Worm (Caenorhabditis elegans): Measurements from ENCODE around the gene srw-1.

srw-1 gene

ce11 chrV:15235661-15236060 lies 37.6 kb downstream of the srw-1 start, which contains the start of gene nhr-164:
Gene nhr-164, minus strand, starts transcription at chrV:15235761.
- TF ChIP-seq sma-3 (GFP tag; optimal IDR thresholded peaks at IDR 0.05) (no peak), lin-11 (tag; optimal IDR thresholded peaks at IDR 0.05) (no peak), lin-13 (GFP tag; optimal IDR thresholded peaks at IDR 0.05) (no peak), egl-27 (tag; optimal IDR thresholded peaks at IDR 0.05) (no peak), ama-1 (optimal IDR thresholded peaks at IDR 0.05) (no peak), sem-4 (tag; optimal IDR thresholded peaks at IDR 0.05) (no peak), ZK546.5 (tag; optimal IDR thresholded peaks at IDR 0.05) (no peak), ztf-11 (tag; optimal IDR thresholded peaks at IDR 0.05) (no peak), elt-3 (tag; optimal IDR thresholded peaks at IDR 0.05) (no peak), C34F6.9 (tag; optimal IDR thresholded peaks at IDR 0.05) (no peak), Y55F3AM.14 (GFP tag; optimal IDR thresholded peaks at IDR 0.05) (no peak), nhr-6 (tag; optimal IDR thresholded peaks at IDR 0.05) (no peak), mab-5 (tag; optimal IDR thresholded peaks at IDR 0.05) (no peak), unc-39 (tag; optimal IDR thresholded peaks at IDR 0.05) (no peak), elt-1 (tag; optimal IDR thresholded peaks at IDR 0.05) (no peak), unc-62 (GFP tag; optimal IDR thresholded peaks at IDR 0.05) (no peak), unc-55 (GFP tag; optimal IDR thresholded peaks at IDR 0.05) (no peak), zag-1 (tag; optimal IDR thresholded peaks at IDR 0.05) (no peak)

- TF ChIP-seq zag-1 (tag; optimal IDR thresholded peaks at IDR 0.05) (no peak), F13H6.1 (tag; optimal IDR thresholded peaks at IDR 0.05) (no peak), fos-1 (tag; optimal IDR thresholded peaks at IDR 0.05) (no peak), sem-4 (tag; optimal IDR thresholded peaks at IDR 0.05) (no peak), C34F6.9 (tag; optimal IDR thresholded peaks at IDR 0.05) (no peak), lin-13 (GFP tag; optimal IDR thresholded peaks at IDR 0.05) (no peak), nhr-237 (tag; optimal IDR thresholded peaks at IDR 0.05) (no peak), elt-3 (tag; optimal IDR thresholded peaks at IDR 0.05) (no peak), ama-1 (optimal IDR thresholded peaks at IDR 0.05) (no peak), ztf-11 (tag; optimal IDR thresholded peaks at IDR 0.05) (no peak), ZK546.5 (tag; optimal IDR thresholded peaks at IDR 0.05) (no peak), skn-1 (tag; optimal IDR thresholded peaks at IDR 0.05) (no peak), nhr-23 (tag; optimal IDR thresholded peaks at IDR 0.05) (no peak), lin-11 (tag; optimal IDR thresholded peaks at IDR 0.05) (no peak), ztf-1 (GFP tag; conservative IDR thresholded peaks at IDR 0.05) (no peak), nhr-129 (tag; optimal IDR thresholded peaks at IDR 0.05) (no peak), unc-62 (GFP tag; optimal IDR thresholded peaks at IDR 0.05) (no peak), ceh-82 (tag; optimal IDR thresholded peaks at IDR 0.05) (no peak), gmeb-1 (tag; optimal IDR thresholded peaks at IDR 0.05) (no peak)
Observed at ce11 chrV:15238552-15238951, 40.5 kb downstream of the srw-1 start, which contains the start of gene srw-12. Gene srw-12, minus strand, starts transcription at chrV:15238652.

- no peak for TF ChIP-seq unc-55 (GFP tag; optimal IDR thresholded peaks at IDR 0.05)
Observed at ce11 chrV:15240215-15240614, 42.2 kb downstream of the srw-1 start, which contains the start of gene srw-11. Gene srw-11, minus strand, starts transcription at chrV:15240315.

ce11 chrV:15241259-15241658 lies 43.2 kb downstream of the srw-1 start, which contains the start of gene chil-12:
Gene chil-12, plus strand, starts transcription at chrV:15241559.
- TF ChIP-seq lin-13 (GFP tag; optimal IDR thresholded peaks at IDR 0.05) (no peak), nhr-10 (tag; optimal IDR thresholded peaks at IDR 0.05) (no peak), F13H6.1 (tag; optimal IDR thresholded peaks at IDR 0.05) (no peak), nhr-129 (tag; optimal IDR thresholded peaks at IDR 0.05) (no peak), peb-1 (tag; optimal IDR thresholded peaks at IDR 0.05) (no peak), ceh-82 (tag; optimal IDR thresholded peaks at IDR 0.05) (no peak), sem-4 (tag; optimal IDR thresholded peaks at IDR 0.05) (no peak), C34F6.9 (tag; optimal IDR thresholded peaks at IDR 0.05) (no peak), elt-1 (tag; optimal IDR thresholded peaks at IDR 0.05) (no peak), nhr-237 (tag; optimal IDR thresholded peaks at IDR 0.05) (no peak), ceh-16 (tag; optimal IDR thresholded peaks at IDR 0.05) (no peak), mbf-1 (tag; optimal IDR thresholded peaks at IDR 0.05) (no peak), ZK546.5 (tag; optimal IDR thresholded peaks at IDR 0.05) (no peak), R02D3.7 (tag; optimal IDR thresholded peaks at IDR 0.05) (no peak), mab-5 (tag; optimal IDR thresholded peaks at IDR 0.05) (no peak), sma-3 (GFP tag; optimal IDR thresholded peaks at IDR 0.05) (no peak), unc-39 (tag; optimal IDR thresholded peaks at IDR 0.05) (no peak), lsy-2 (tag; optimal IDR thresholded peaks at IDR 0.05) (no peak), alr-1 (tag; optimal IDR thresholded peaks at IDR 0.05) (no peak), crh-2 (tag; optimal IDR thresholded peaks at IDR 0.05) (no peak)

ce11 chrV:15244456-15244855 lies 46.4 kb downstream of the srw-1 start, which contains the start of gene kin-30:
Gene kin-30, plus strand, starts transcription at chrV:15244756.
- TF ChIP-seq lsy-2 (tag; optimal IDR thresholded peaks at IDR 0.05): no peak
- TF ChIP-seq peb-1 (tag; optimal IDR thresholded peaks at IDR 0.05): no peak
- TF ChIP-seq crh-2 (tag; optimal IDR thresholded peaks at IDR 0.05): no peak
- no peak for TF ChIP-seq elt-1 (tag; optimal IDR thresholded peaks at IDR 0.05)
- no peak for TF ChIP-seq ztf-11 (tag; optimal IDR thresholded peaks at IDR 0.05)
- no peak for TF ChIP-seq alr-1 (tag; optimal IDR thresholded peaks at IDR 0.05)
- TF ChIP-seq gmeb-1 (tag; optimal IDR thresholded peaks at IDR 0.05): no peak
- no peak for TF ChIP-seq nhr-10 (tag; optimal IDR thresholded peaks at IDR 0.05)
- no peak for TF ChIP-seq sem-4 (tag; optimal IDR thresholded peaks at IDR 0.05)
- TF ChIP-seq unc-55 (GFP tag; optimal IDR thresholded peaks at IDR 0.05): no peak
- no peak for TF ChIP-seq aly-2 (tag; optimal IDR thresholded peaks at IDR 0.05)
- TF ChIP-seq ceh-16 (tag; optimal IDR thresholded peaks at IDR 0.05): no peak
- no peak for TF ChIP-seq nhr-129 (tag; optimal IDR thresholded peaks at IDR 0.05)
- TF ChIP-seq nhr-77 (tag; optimal IDR thresholded peaks at IDR 0.05): no peak
- TF ChIP-seq nhr-6 (tag; optimal IDR thresholded peaks at IDR 0.05): no peak
- no peak for TF ChIP-seq dmd-4 (tag; optimal IDR thresholded peaks at IDR 0.05)
- TF ChIP-seq lin-13 (GFP tag; optimal IDR thresholded peaks at IDR 0.05): no peak
- TF ChIP-seq ztf-1 (GFP tag; conservative IDR thresholded peaks at IDR 0.05): no peak
- TF ChIP-seq nhr-21 (tag; optimal IDR thresholded peaks at IDR 0.05): no peak

All from whole organism, L2 larva.